Fruit fly (Drosophila melanogaster): ENCODE results near the gene Zmynd8.

The Zmynd8 gene

DNA sequence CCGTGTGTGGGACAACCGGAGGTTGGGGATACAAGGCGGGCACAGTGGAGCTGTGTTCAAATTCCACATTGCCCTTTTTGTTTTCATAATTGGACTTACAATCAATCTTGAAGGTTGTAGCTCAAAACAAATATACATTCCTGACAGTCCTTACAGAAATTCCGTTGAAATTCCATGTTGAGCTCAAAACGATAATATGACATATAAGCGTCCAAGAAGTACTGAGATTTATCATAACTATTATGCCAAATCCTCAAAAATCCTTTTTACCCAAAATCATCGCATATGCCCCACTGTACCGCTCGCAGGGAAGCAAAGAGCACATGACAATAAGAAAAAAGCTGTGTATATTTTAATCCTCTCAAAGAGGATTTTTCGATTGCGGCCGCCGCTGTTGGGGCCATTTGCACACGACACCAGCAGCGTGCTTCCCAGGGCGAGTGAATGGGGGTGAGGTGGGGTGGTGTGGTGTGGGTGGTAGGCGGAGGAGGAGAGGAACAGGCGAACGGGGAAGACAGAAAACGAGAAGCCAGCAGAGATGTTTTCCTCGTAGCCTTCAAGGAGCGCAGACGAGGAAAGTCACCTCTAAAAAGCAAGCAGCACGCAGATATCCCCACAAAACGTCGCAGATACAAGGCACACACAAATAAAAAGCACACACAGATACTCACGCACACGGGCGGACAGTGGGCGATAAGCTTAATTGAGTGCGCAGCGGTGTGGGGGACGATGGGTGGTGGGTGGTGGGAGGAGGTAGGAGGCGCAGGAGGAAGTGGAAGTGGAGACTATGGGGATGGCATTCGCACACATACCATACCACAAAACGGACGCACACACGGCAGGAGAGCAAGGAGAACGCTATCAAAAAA lies 48.3 kb downstream of the Zmynd8 start (continued):
- TF ChIP-seq CG7556 (GFP tag; optimal IDR thresholded peaks at IDR 0.05) (peak; percentile 79), sob (GFP tag; IDR thresholded peaks at IDR 0.05) (no peak), nmo (GFP tag; optimal IDR thresholded peaks at IDR 0.05) (peak; percentile 68), sim (GFP tag; IDR thresholded peaks at IDR 0.05) (no peak), psq (GFP tag; optimal IDR thresholded peaks at IDR 0.05) (no peak), CG12391 (tag; optimal IDR thresholded peaks at IDR 0.05) (peak; percentile 50), chn (GFP tag; optimal IDR thresholded peaks at IDR 0.05) (peak; percentile 5), bcd (GFP tag; optimal IDR thresholded peaks at IDR 0.05) (peak; percentile 73), HmgZ (tag; optimal IDR thresholded peaks at IDR 0.05) (peak; percentile 42), CG17568 (GFP tag; optimal IDR thresholded peaks at IDR 0.05) (no peak), CG6272 (GFP tag; IDR thresholded peaks at IDR 0.05) (no peak), CG10462 (GFP tag; optimal IDR thresholded peaks at IDR 0.05) (peak; percentile 33), CG15011 (GFP tag; optimal IDR thresholded peaks at IDR 0.05) (no peak), zf30C (GFP tag; optimal IDR thresholded peaks at IDR 0.05) (no peak), CG2889 (GFP tag; IDR thresholded peaks at IDR 0.05) (no peak), CG4404 (GFP tag; IDR thresholded peaks at IDR 0.05) (no peak), Rfx (GFP tag; IDR thresholded peaks at IDR 0.05) (peak; percentile 64), repo (GFP tag; optimal IDR thresholded peaks at IDR 0.05) (no peak), CG6791 (GFP tag; IDR thresholded peaks at IDR 0.05; ENCODE audit: partially characterized antibody) (no peak), Bgb (GFP tag; IDR thresholded peaks at IDR 0.05; ENCODE audit: partially characterized antibody) (peak; percentile 17; the same call in 1 of the 2 replicates), Fer3 (tag; optimal IDR thresholded peaks at IDR 0.05) (peak; percentile 57), otp (GFP tag; IDR thresholded peaks at IDR 0.05) (no peak), CG13624 (GFP tag; optimal IDR thresholded peaks at IDR 0.05) (peak; percentile 76), sens (GFP tag) (peak; percentile 85), HLH54F (GFP tag; optimal IDR thresholded peaks at IDR 0.05) (peak; percentile 66), HHEX (GFP tag; optimal IDR thresholded peaks at IDR 0.05) (peak; percentile 63), trem (tag; optimal IDR thresholded peaks at IDR 0.05) (no peak), sqz (GFP tag; optimal IDR thresholded peaks at IDR 0.05) (no peak), E2f1 (GFP tag; IDR thresholded peaks at IDR 0.05) (peak; percentile 36; the same call in 1 of the 2 replicates), CG3407 (GFP tag; optimal IDR thresholded peaks at IDR 0.05) (peak; percentile 5), twi (tag; optimal IDR thresholded peaks at IDR 0.05) (no peak), HLHmδ (GFP tag; optimal IDR thresholded peaks at IDR 0.05) (no peak), Stat92E (GFP tag; optimal IDR thresholded peaks at IDR 0.05) (no peak), CG7745 (tag; optimal IDR thresholded peaks at IDR 0.05) (no peak), Asciz (GFP tag; optimal IDR thresholded peaks at IDR 0.05) (no peak), fu2 (GFP tag; optimal IDR thresholded peaks at IDR 0.05) (peak; percentile 55), Ets65A (GFP tag) (peak; percentile 89), CG10431 (GFP tag; optimal IDR thresholded peaks at IDR 0.05) (no peak), ara (GFP tag; IDR thresholded peaks at IDR 0.05) (peak; percentile 29; the same call in 1 of the 2 replicates), CG13775 (GFP tag; optimal IDR thresholded peaks at IDR 0.05) (peak; percentile 51), Scr (GFP tag; IDR thresholded peaks at IDR 0.05; ENCODE audit: partially characterized antibody) (no peak), NK7.1 (GFP tag; optimal IDR thresholded peaks at IDR 0.05) (peak; percentile 45), nerfin-1 (tag; optimal IDR thresholded peaks at IDR 0.05) (peak; percentile 11), gem (tag; optimal IDR thresholded peaks at IDR 0.05) (peak; percentile 74), Fer2 (tag; optimal IDR thresholded peaks at IDR 0.05) (peak; percentile 22), CG42726 (GFP tag; IDR thresholded peaks at IDR 0.05; ENCODE audit: partially characterized antibody) (no peak), ems (GFP tag; optimal IDR thresholded peaks at IDR 0.05) (peak; percentile 52), Elba2 (GFP tag; optimal IDR thresholded peaks at IDR 0.05) (no peak), gcm2 (GFP tag; optimal IDR thresholded peaks at IDR 0.05) (no peak)

Data from whole organism, embryonic.